Fruit fly (Drosophila melanogaster) whole organism, wandering third instar larva: ENCODE data around the gene Cul6.

Source experiments
- Abd-B ChIP-seq: fragments of >200 bp; optimal IDR thresholded peaks from 2 replicates; lab custom pipeline; 2017; ENCODE audit warnings: missing biosample characterization, missing genetic modification characterization
- CG32264 ChIP-seq: fragments of 200-800 bp; sonication (Bioruptor generic); optimal IDR thresholded peaks from 2 replicates; lab custom pipeline; 2016; ENCODE audit warnings: missing biosample characterization, missing genetic modification characterization
- CG9705 ChIP-seq: fragments of 200-800 bp; sonication (Bioruptor generic); optimal IDR thresholded peaks from 2 replicates; lab custom pipeline; 2018; ENCODE audit warnings: missing biosample characterization, mild to moderate bottlenecking, missing genetic modification characterization
- CrebA ChIP-seq: fragments of 200-800 bp; sonication (Bioruptor generic); optimal IDR thresholded peaks from 2 replicates; lab custom pipeline; 2016; ENCODE audit warnings: missing biosample characterization, mild to moderate bottlenecking, missing genetic modification characterization, borderline replicate concordance
- Dfd ChIP-seq: fragments of >200 bp; optimal IDR thresholded peaks from 2 replicates; lab custom pipeline; 2017; ENCODE audit warnings: missing biosample characterization, missing genetic modification characterization
- Dif ChIP-seq: fragments of 200-275, 200-300 bp; sonication (Bioruptor generic); optimal IDR thresholded peaks from 2 replicates; lab custom pipeline; 2018; ENCODE audit warnings: missing biosample characterization, missing genetic modification characterization; ENCODE audit not compliant: partially characterized antibody
- GATAd ChIP-seq: sonication (Bioruptor generic); optimal IDR thresholded peaks from 2 replicates; lab custom pipeline; 2016; ENCODE audit warnings: missing biosample characterization, missing genetic modification characterization
- HLH106 ChIP-seq: fragments of 200-800 bp; optimal IDR thresholded peaks from 3 replicates; lab custom pipeline; 2019; ENCODE audit warnings: missing biosample characterization, mild to moderate bottlenecking, missing genetic modification characterization, moderate library complexity
- Hnf4 ChIP-seq: fragments of 200-800 bp; sonication (Bioruptor generic); optimal IDR thresholded peaks from 2 replicates; lab custom pipeline; 2016; ENCODE audit warnings: missing biosample characterization, mild to moderate bottlenecking, missing genetic modification characterization
- Hr78 ChIP-seq: fragments of >200 bp; optimal IDR thresholded peaks from 2 replicates; lab custom pipeline; 2017; ENCODE audit warnings: missing biosample characterization, missing genetic modification characterization
- Hr83 ChIP-seq: fragments of 200-300 bp; sonication (Bioruptor generic); optimal IDR thresholded peaks from 2 replicates; lab custom pipeline; 2016; ENCODE audit warnings: missing biosample characterization, mild to moderate bottlenecking, missing genetic modification characterization, moderate library complexity; ENCODE audit not compliant: poor library complexity, severe bottlenecking
- Jra ChIP-seq: sonication (Bioruptor generic); optimal IDR thresholded peaks from 2 replicates; lab custom pipeline; 2016; ENCODE audit warnings: missing biosample characterization, missing genetic modification characterization
- Mio ChIP-seq: sonication (Bioruptor generic); optimal IDR thresholded peaks from 2 replicates; lab custom pipeline; 2016; ENCODE audit warnings: missing biosample characterization, missing genetic modification characterization
- Myc ChIP-seq: fragments of >200 bp; optimal IDR thresholded peaks from 2 replicates; lab custom pipeline; 2017
- N ChIP-seq: fragments of >200 bp; optimal IDR thresholded peaks from 2 replicates; lab custom pipeline; 2018; ENCODE audit warnings: missing biosample characterization, missing external identifiers, missing genetic modification characterization
- OdsH ChIP-seq: fragments of 200-800 bp; sonication (Bioruptor generic); optimal IDR thresholded peaks from 2 replicates; lab custom pipeline; 2016; ENCODE audit warnings: missing biosample characterization, mild to moderate bottlenecking, missing genetic modification characterization
- Rel ChIP-seq, 2 experiments: fragments of 200-800 bp; sonication (Bioruptor generic) in 1 of 2; optimal IDR thresholded peaks; 2 replicates in 1 of 2; 3 replicates in 1 of 2; lab custom pipeline; 2016 to 2019; ENCODE audit warnings: mild to moderate bottlenecking in 2 of 2, missing biosample characterization in 2 of 2, missing genetic modification characterization in 2 of 2, moderate library complexity in 1 of 2
- Sp1 ChIP-seq: fragments of 200-800 bp; sonication (Bioruptor generic); optimal IDR thresholded peaks from 3 replicates; lab custom pipeline; 2019; ENCODE audit warnings: missing biosample characterization, mild to moderate bottlenecking, missing genetic modification characterization, moderate library complexity
- Vsx2 ChIP-seq: fragments of 200-300, 225-300 bp; sonication (Bioruptor generic); optimal IDR thresholded peaks from 2 replicates; lab custom pipeline; 2018; ENCODE audit warnings: missing biosample characterization, missing genetic modification characterization; ENCODE audit not compliant: partially characterized antibody
- br ChIP-seq: fragments of 200-800 bp; sonication (Bioruptor generic); optimal IDR thresholded peaks from 2 replicates; lab custom pipeline; 2016; ENCODE audit warnings: missing biosample characterization, missing genetic modification characterization
- brk ChIP-seq: fragments of 200-800 bp; sonication (Bioruptor generic); optimal IDR thresholded peaks from 2 replicates; lab custom pipeline; 2016; ENCODE audit warnings: missing biosample characterization, mild to moderate bottlenecking, missing genetic modification characterization
- dl ChIP-seq, 2 experiments: fragments of 175-275, 200-275 bp in 1 of 2; fragments of 200-275 bp in 1 of 2; sonication (Bioruptor generic); optimal IDR thresholded peaks; lab custom pipeline; 2018; ENCODE audit warnings: mild to moderate bottlenecking in 2 of 2, missing biosample characterization in 2 of 2, missing genetic modification characterization in 2 of 2, moderate library complexity in 2 of 2; ENCODE audit not compliant: partially characterized antibody in 2 of 2, insufficient read depth in 1 of 2
- dmrt93B ChIP-seq: fragments of 200-800 bp; sonication (Bioruptor generic); optimal IDR thresholded peaks from 2 replicates; lab custom pipeline; 2018; ENCODE audit warnings: missing biosample characterization, mild to moderate bottlenecking, missing genetic modification characterization
- dsf ChIP-seq: sonication (Bioruptor generic); optimal IDR thresholded peaks from 2 replicates; lab custom pipeline; 2016; ENCODE audit warnings: missing biosample characterization, missing genetic modification characterization, borderline replicate concordance
- ey ChIP-seq: fragments of 200-800 bp; sonication (Bioruptor generic); optimal IDR thresholded peaks from 2 replicates; lab custom pipeline; 2016; ENCODE audit warnings: missing biosample characterization, missing genetic modification characterization
- foxo ChIP-seq, 2 experiments: fragments of 200-800 bp; sonication (Bioruptor generic); optimal IDR thresholded peaks; 2 replicates in 1 of 2; 3 replicates in 1 of 2; lab custom pipeline; 2016 to 2017; ENCODE audit warnings: missing biosample characterization in 2 of 2, missing genetic modification characterization in 2 of 2
- fru ChIP-seq: fragments of 200-800 bp; sonication (Bioruptor generic); optimal IDR thresholded peaks from 3 replicates; lab custom pipeline; 2016; ENCODE audit warnings: missing biosample characterization, mild to moderate bottlenecking, missing genetic modification characterization
- h ChIP-seq: fragments of 200-800 bp; sonication (Bioruptor generic); optimal IDR thresholded peaks from 3 replicates; lab custom pipeline; 2016; ENCODE audit warnings: missing biosample characterization, mild to moderate bottlenecking, missing genetic modification characterization
- jim ChIP-seq: fragments of 175-275, 200-325 bp; sonication (Bioruptor generic); optimal IDR thresholded peaks from 2 replicates; lab custom pipeline; 2016; ENCODE audit warnings: missing biosample characterization, mild to moderate bottlenecking, missing genetic modification characterization
- lola ChIP-seq: fragments of >200 bp; optimal IDR thresholded peaks from 2 replicates; lab custom pipeline; 2017; ENCODE audit warnings: missing biosample characterization, missing genetic modification characterization
- pan ChIP-seq: fragments of >200 bp; optimal IDR thresholded peaks from 2 replicates; lab custom pipeline; 2017
- psq ChIP-seq: fragments of 200-800 bp; sonication (Bioruptor generic); optimal IDR thresholded peaks from 3 replicates; lab custom pipeline; 2017; ENCODE audit warnings: missing biosample characterization, mild to moderate bottlenecking, missing genetic modification characterization, moderate library complexity
- rgr ChIP-seq: fragments of 200-800 bp; sonication (Bioruptor generic); optimal IDR thresholded peaks from 3 replicates; lab custom pipeline; 2016; ENCODE audit warnings: missing biosample characterization, mild to moderate bottlenecking, missing genetic modification characterization
- sage ChIP-seq: fragments of 200-800 bp; sonication (Bioruptor generic); optimal IDR thresholded peaks from 2 replicates; lab custom pipeline; 2016; ENCODE audit warnings: missing biosample characterization, mild to moderate bottlenecking, missing genetic modification characterization
- sv ChIP-seq: fragments of 200-800 bp; sonication (Bioruptor generic); optimal IDR thresholded peaks from 3 replicates; lab custom pipeline; 2016; ENCODE audit warnings: missing biosample characterization, missing genetic modification characterization
- tai ChIP-seq: sonication (Bioruptor generic); optimal IDR thresholded peaks from 2 replicates; lab custom pipeline; 2016; ENCODE audit warnings: missing biosample characterization, missing genetic modification characterization
- usp ChIP-seq: fragments of >200 bp; optimal IDR thresholded peaks from 2 replicates; lab custom pipeline; 2017; ENCODE audit warnings: missing biosample characterization, missing genetic modification characterization
- woc ChIP-seq: sonication (Bioruptor generic); optimal IDR thresholded peaks from 2 replicates; lab custom pipeline; 2016; ENCODE audit warnings: missing biosample characterization, mild to moderate bottlenecking, missing genetic modification characterization

Cul6 gene

dm6 chr3L:13027333-13027732, 15.8 kb upstream of the Cul6 start:
- no peak for TF ChIP-seq Abd-B (GFP tag; lab: Kevin White, UChicago)
- TF ChIP-seq, all 38 proteins: peak for 0

DNA sequence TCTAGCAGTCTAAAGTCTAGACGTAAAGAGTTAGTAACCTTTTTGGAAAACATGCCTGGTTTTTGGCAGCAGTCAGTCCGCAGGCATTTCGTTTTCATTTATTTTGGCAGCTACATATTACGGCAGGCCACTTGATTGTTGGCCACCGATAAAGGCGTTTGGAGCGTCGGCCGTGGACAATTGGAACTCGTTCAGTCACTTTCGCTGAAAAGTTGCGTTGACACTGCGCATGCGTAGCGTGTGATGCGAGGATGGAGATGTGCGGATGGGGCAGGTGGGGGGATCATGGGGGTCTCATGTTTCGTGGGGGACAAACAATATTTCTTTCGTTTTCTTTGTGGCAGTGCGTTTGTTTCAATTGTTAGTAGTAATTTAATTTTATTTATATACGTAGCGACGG, 15.4 kb upstream of the Cul6 start:
- TF ChIP-seq Hr78 (GFP tag; lab: Kevin White, UChicago) (no peak), HLH106 (tag; lab: Kevin White, UChicago) (no peak), Sp1 (no peak), psq (GFP tag; lab: Kevin White, UChicago) (no peak), ey (GFP tag; lab: Kevin White, UChicago) (no peak), Mio (GFP tag; lab: Kevin White, UChicago) (no peak), br (GFP tag; lab: Kevin White, UChicago) (no peak), Jra (GFP tag; lab: Kevin White, UChicago) (no peak), Hnf4 (no peak)
- TF ChIP-seq, all 38 proteins: peak for 0

DNA sequence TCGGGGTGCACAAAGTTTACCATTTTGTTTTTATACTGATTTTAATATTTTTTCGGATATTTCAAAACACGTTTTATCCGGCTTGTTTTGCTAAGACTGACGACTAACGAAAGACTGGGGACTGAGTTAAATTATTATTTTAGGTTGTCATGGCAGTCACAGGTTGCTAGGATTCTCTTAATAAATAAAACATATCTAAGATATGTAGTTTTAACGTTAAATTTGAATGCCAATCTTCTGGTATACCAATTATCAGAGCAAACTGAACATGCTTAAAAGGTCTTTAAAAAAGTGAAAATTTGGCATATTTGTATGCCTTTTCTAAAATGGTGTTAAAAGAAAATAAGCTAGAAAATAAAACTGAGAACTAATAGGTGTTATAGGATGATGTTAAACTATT, 14.9 kb upstream of the Cul6 start, which contains the start of gene Zmynd10:
Gene Zmynd10, minus strand, starts transcription at position 101 of the 400 bp plus-strand sequence.
- TF ChIP-seq Dif (no peak), usp (GFP tag; lab: Kevin White, UChicago) (no peak), foxo (GFP tag; optimal IDR thresholded peaks at IDR 0.05; lab: Kevin White, UChicago) (no peak), fru (GFP tag; lab: Kevin White, UChicago) (no peak), Rel (GFP tag; optimal IDR thresholded peaks at IDR 0.05; lab: Kevin White, UChicago) (no peak), Rel (tag; optimal IDR thresholded peaks at IDR 0.05; lab: Kevin White, UChicago) (no peak)

DNA sequence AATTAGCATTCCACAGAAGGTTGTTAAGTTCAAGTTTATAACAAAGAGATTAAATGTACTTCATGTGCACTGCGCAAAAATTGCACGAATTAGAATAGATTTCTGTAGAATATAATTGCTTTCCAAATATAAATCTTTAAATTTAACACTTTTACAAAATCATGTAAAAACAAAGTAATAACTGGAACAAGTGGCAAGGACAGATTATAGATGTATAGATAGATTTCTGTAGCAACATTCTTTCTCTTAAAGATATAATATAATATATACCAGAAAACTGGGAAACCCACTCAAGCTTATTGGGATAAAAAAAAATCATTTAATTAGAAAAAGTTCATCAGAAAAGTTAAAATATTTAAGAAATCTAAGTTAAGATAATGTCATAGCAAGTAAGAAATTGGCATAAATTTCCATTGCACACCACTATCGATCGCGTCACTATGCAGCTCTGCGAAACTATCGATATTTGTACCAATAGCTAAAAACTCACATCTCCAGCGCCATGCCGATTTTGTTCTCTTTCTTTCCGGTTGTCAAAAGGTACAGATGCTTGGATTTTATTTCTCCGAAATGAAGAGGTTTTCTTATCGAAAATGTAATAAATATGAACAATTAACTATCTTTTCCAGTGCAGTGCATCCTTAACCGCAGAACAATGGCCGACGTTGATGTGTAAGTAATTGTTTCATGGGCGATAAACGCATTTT, 11.5 kb upstream of the Cul6 start, which contains the start of gene RpS12:
Gene RpS12, plus strand, starts transcription at position 499 of the 707 bp plus-strand sequence.
- TF ChIP-seq N (GFP tag; lab: Kevin White, UChicago) (peak; percentile 87), lola (GFP tag; lab: Kevin White, UChicago) (no peak), jim (GFP tag; lab: Kevin White, UChicago) (no peak), Dif (peak; percentile 32), Hnf4 (peak; percentile 71), br (GFP tag; lab: Kevin White, UChicago) (peak; percentile 57), Rel (GFP tag; optimal IDR thresholded peaks at IDR 0.05; lab: Kevin White, UChicago) (no peak), Rel (tag; optimal IDR thresholded peaks at IDR 0.05; lab: Kevin White, UChicago) (peak; percentile 39), brk (GFP tag; lab: Kevin White, UChicago) (peak; percentile 56), CG9705 (peak; percentile 79), foxo (GFP tag; optimal IDR thresholded peaks at IDR 0.05; lab: Kevin White, UChicago) (peak in 1 of 2 experiments; percentile 63), HLH106 (tag; lab: Kevin White, UChicago) (peak; percentile 50), dsf (peak; percentile 40), OdsH (GFP tag; lab: Kevin White, UChicago) (no peak), pan (lab: Kevin White, UChicago) (no peak), Abd-B (GFP tag; lab: Kevin White, UChicago) (no peak), Myc (lab: Kevin White, UChicago) (peak; percentile 61), dl (GFP tag; optimal IDR thresholded peaks at IDR 0.05; lab: Kevin White, UChicago; ENCODE audit: insufficient read depth in 1 of 2, partially characterized antibody in 2 of 2) (no peak), Vsx2 (GFP tag; lab: Kevin White, UChicago) (no peak), Hr83 (peak; percentile 96), GATAd (GFP tag; lab: Kevin White, UChicago) (no peak), Mio (GFP tag; lab: Kevin White, UChicago) (peak; percentile 57), Jra (GFP tag; lab: Kevin White, UChicago) (peak; percentile 40), h (peak; percentile 58), psq (GFP tag; lab: Kevin White, UChicago) (peak; percentile 56), sage (GFP tag; lab: Kevin White, UChicago) (peak; percentile 36), Dfd (GFP tag; lab: Kevin White, UChicago) (no peak), fru (GFP tag; lab: Kevin White, UChicago) (peak; percentile 61), usp (GFP tag; lab: Kevin White, UChicago) (no peak), tai (GFP tag; lab: Kevin White, UChicago) (peak; percentile 70), CG32264 (GFP tag; lab: Kevin White, UChicago) (no peak), Hr78 (GFP tag; lab: Kevin White, UChicago) (peak; percentile 18), dmrt93B (GFP tag; lab: Kevin White, UChicago) (peak; percentile 81), CrebA (no peak), rgr (peak; percentile 79), sv (peak; percentile 82), Sp1 (peak; percentile 78), ey (GFP tag; lab: Kevin White, UChicago) (peak; percentile 27), woc (GFP tag; lab: Kevin White, UChicago) (peak; percentile 61)
